Fruit fly (Drosophila melanogaster): ENCODE measurements around the gene CG5567.

The CG5567 gene

DNA sequence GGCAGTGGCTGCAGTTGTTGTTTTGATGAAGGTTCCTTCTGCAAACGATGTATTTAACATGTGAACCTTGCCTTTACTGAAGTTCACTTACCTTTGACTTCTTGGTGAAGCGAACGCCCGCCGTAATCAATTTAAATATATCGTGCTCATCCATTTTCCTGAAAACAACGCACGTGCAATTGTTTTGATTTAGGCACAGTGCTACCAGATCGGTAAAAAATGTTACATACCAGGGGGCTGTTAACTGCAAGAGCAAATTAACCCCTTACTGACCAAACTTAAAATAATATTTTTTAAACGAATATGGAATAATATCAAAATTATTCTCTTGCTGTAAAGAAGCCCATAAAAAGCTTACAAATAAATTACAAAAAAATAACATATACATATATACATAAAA is 38.8 kb downstream of the CG5567 start, which contains the start of gene ais (continued):
- no peak for TF ChIP-seq vnd (GFP tag; IDR thresholded peaks at IDR 0.05; ENCODE audit: partially characterized antibody)
- no peak for TF ChIP-seq sr (GFP tag; IDR thresholded peaks at IDR 0.05)
- TF ChIP-seq CG34422 (GFP tag; IDR thresholded peaks at IDR 0.05) = 0 out of 3 replicates have a peak, but pooled peaks have one; percentile 10
- TF ChIP-seq CrebB (tag; optimal IDR thresholded peaks at IDR 0.05) = no peak
- no peak for TF ChIP-seq CG14860 (GFP tag; IDR thresholded peaks at IDR 0.05; ENCODE audit: partially characterized antibody)
- TF ChIP-seq MESR4 (GFP tag; optimal IDR thresholded peaks at IDR 0.05) = peak; percentile 18
- TF ChIP-seq CG12942 (GFP tag; optimal IDR thresholded peaks at IDR 0.05) = no peak
- TF ChIP-seq kni (GFP tag; optimal IDR thresholded peaks at IDR 0.05) = no peak
- TF ChIP-seq Atf-2 (GFP tag; optimal IDR thresholded peaks at IDR 0.05) = no peak
- TF ChIP-seq sd (tag; optimal IDR thresholded peaks at IDR 0.05) = no peak
- no peak for TF ChIP-seq onecut (GFP tag; IDR thresholded peaks at IDR 0.05)
- peak; percentile 77 for TF ChIP-seq row (GFP tag; IDR thresholded peaks at IDR 0.05)
- no peak for TF ChIP-seq pan (optimal IDR thresholded peaks at IDR 0.05)
- no peak for TF ChIP-seq pan (GFP tag; optimal IDR thresholded peaks at IDR 0.05 in 1 of 2, IDR thresholded peaks at IDR 0.05 in 1 of 2)
- TF ChIP-seq CG31388 (GFP tag; optimal IDR thresholded peaks at IDR 0.05) = no peak
- TF ChIP-seq trem (tag; optimal IDR thresholded peaks at IDR 0.05) = peak; percentile 55
- TF ChIP-seq HLH54F (GFP tag; optimal IDR thresholded peaks at IDR 0.05) = no peak
- TF ChIP-seq CG11560 (tag; IDR thresholded peaks at IDR 0.05) = no peak
- TF ChIP-seq CG6175 (GFP tag; IDR thresholded peaks at IDR 0.05) = no peak
- peak; percentile 64; the same call in 1 of the 2 replicates for TF ChIP-seq CG3847 (GFP tag; IDR thresholded peaks at IDR 0.05)
- TF ChIP-seq Dad (GFP tag; optimal IDR thresholded peaks at IDR 0.05) = no peak
- no peak for TF ChIP-seq fru (optimal IDR thresholded peaks at IDR 0.05)
- no peak for TF ChIP-seq gcm2 (GFP tag; optimal IDR thresholded peaks at IDR 0.05)
- peak; percentile 39 for TF ChIP-seq CG12391 (tag; optimal IDR thresholded peaks at IDR 0.05)
- no peak for TF ChIP-seq CG13287 (GFP tag; IDR thresholded peaks at IDR 0.05; ENCODE audit: partially characterized antibody)
- no peak for TF ChIP-seq Meics (GFP tag; optimal IDR thresholded peaks at IDR 0.05)
- no peak for TF ChIP-seq ara (GFP tag; IDR thresholded peaks at IDR 0.05)
- no peak for TF ChIP-seq CG10147 (GFP tag; optimal IDR thresholded peaks at IDR 0.05)
- TF ChIP-seq Poxn (GFP tag; IDR thresholded peaks at IDR 0.05) = no peak
- TF ChIP-seq CG15269 (tag; optimal IDR thresholded peaks at IDR 0.05) = peak; percentile 23
- TF ChIP-seq Spps (tag; optimal IDR thresholded peaks at IDR 0.05) = no peak
- no peak for TF ChIP-seq Atf3 (GFP tag; optimal IDR thresholded peaks at IDR 0.05)
- no peak for TF ChIP-seq Scr (GFP tag; IDR thresholded peaks at IDR 0.05; ENCODE audit: partially characterized antibody)
- TF ChIP-seq pzg (GFP tag; optimal IDR thresholded peaks at IDR 0.05) = peak; percentile 38
- TF ChIP-seq CG4854 (GFP tag; optimal IDR thresholded peaks at IDR 0.05) = no peak
- TF ChIP-seq CG17829 (tag; optimal IDR thresholded peaks at IDR 0.05) = no peak
- no peak for TF ChIP-seq Aef1 (GFP tag; IDR thresholded peaks at IDR 0.05)
- no peak for TF ChIP-seq CG17802 (tag; optimal IDR thresholded peaks at IDR 0.05)
- TF ChIP-seq fu2 (GFP tag; optimal IDR thresholded peaks at IDR 0.05) = no peak
- TF ChIP-seq CG1647 (GFP tag; optimal IDR thresholded peaks at IDR 0.05) = no peak
- TF ChIP-seq bsh (GFP tag; optimal IDR thresholded peaks at IDR 0.05) = no peak
- no peak for TF ChIP-seq CG9797 (GFP tag; optimal IDR thresholded peaks at IDR 0.05)
- TF ChIP-seq CG3065 (GFP tag; optimal IDR thresholded peaks at IDR 0.05) = no peak
- TF ChIP-seq ash1 (GFP tag; optimal IDR thresholded peaks at IDR 0.05) = no peak
- no peak for TF ChIP-seq ab (GFP tag; optimal IDR thresholded peaks at IDR 0.05)
- no peak for TF ChIP-seq pb (GFP tag; optimal IDR thresholded peaks at IDR 0.05)
- no peak for TF ChIP-seq Gsc (GFP tag; IDR thresholded peaks at IDR 0.05)
- TF ChIP-seq CG16813 (GFP tag; IDR thresholded peaks at IDR 0.05; ENCODE audit: partially characterized antibody) = 0 out of 3 replicates have a peak, but pooled peaks have one; percentile 9
- TF ChIP-seq CG6654 (GFP tag; optimal IDR thresholded peaks at IDR 0.05) = no peak
- peak; percentile 20 for TF ChIP-seq Lhr (GFP tag; optimal IDR thresholded peaks at IDR 0.05)
- no peak for TF ChIP-seq B-H1 (GFP tag; IDR thresholded peaks at IDR 0.05)
- TF ChIP-seq scrt (GFP tag; optimal IDR thresholded peaks at IDR 0.05) = no peak
